Worm (Caenorhabditis elegans) whole organism, L2 larva: ENCODE data around the gene alh-11.

Experiments used
- C34F6.9 ChIP-seq: fragments of 150-350 bp; optimal IDR thresholded peaks from 2 replicates; lab custom pipeline; 2014; ENCODE audit warnings: missing biosample characterization, missing genetic modification characterization
- ZK546.5 ChIP-seq: sonication (generic microtip); optimal IDR thresholded peaks from 2 replicates; lab custom pipeline; 2017; ENCODE audit warnings: missing biosample characterization, missing genetic modification characterization
- alr-1 ChIP-seq: fragments of 150-350 bp; optimal IDR thresholded peaks from 2 replicates; lab custom pipeline; 2014; ENCODE audit warnings: missing biosample characterization, missing genetic modification characterization
- aly-2 ChIP-seq: fragments of 150-350 bp; optimal IDR thresholded peaks from 2 replicates; lab custom pipeline; 2014; ENCODE audit warnings: missing biosample characterization, missing genetic modification characterization
- ama-1 ChIP-seq: fragments of 150-350 bp; optimal IDR thresholded peaks from 2 replicates; lab custom pipeline; 2018; ENCODE audit warnings: inconsistent platforms
- blmp-1 ChIP-seq: sonication (generic microtip); optimal IDR thresholded peaks from 2 replicates; lab custom pipeline; 2017; ENCODE audit warnings: missing genetic modification characterization, mild to moderate bottlenecking, missing compliant biosample characterization, antibody characterized with exemption, moderate library complexity; ENCODE audit not compliant: insufficient read depth
- ceh-16 ChIP-seq: fragments of 150-350 bp; optimal IDR thresholded peaks from 2 replicates; lab custom pipeline; 2014; ENCODE audit warnings: missing biosample characterization, missing genetic modification characterization
- ceh-82 ChIP-seq: fragments of 150-350 bp; optimal IDR thresholded peaks from 2 replicates; lab custom pipeline; 2014; ENCODE audit warnings: missing biosample characterization, missing genetic modification characterization
- crh-2 ChIP-seq: sonication (generic microtip); optimal IDR thresholded peaks from 2 replicates; lab custom pipeline; 2017; ENCODE audit warnings: missing biosample characterization, missing genetic modification characterization
- egl-27 ChIP-seq: sonication (generic microtip); optimal IDR thresholded peaks from 3 replicates; lab custom pipeline; 2017; ENCODE audit warnings: missing biosample characterization, missing genetic modification reagents, missing genetic modification characterization
- elt-1 ChIP-seq: fragments of 150-350 bp; optimal IDR thresholded peaks from 2 replicates; lab custom pipeline; 2014; ENCODE audit warnings: missing biosample characterization, missing genetic modification characterization
- elt-3 ChIP-seq: sonication (generic microtip); optimal IDR thresholded peaks from 2 replicates; lab custom pipeline; 2017; ENCODE audit warnings: missing biosample characterization, missing genetic modification characterization
- fos-1 ChIP-seq: fragments of 150-350 bp; optimal IDR thresholded peaks from 2 replicates; lab custom pipeline; 2014; ENCODE audit warnings: missing biosample characterization, missing genetic modification characterization
- lin-11 ChIP-seq: fragments of 150-350 bp; sonication (generic microtip); optimal IDR thresholded peaks from 2 replicates; lab custom pipeline; 2014; ENCODE audit warnings: missing biosample characterization, missing genetic modification characterization, inconsistent platforms, mixed read lengths
- lin-13 ChIP-seq: fragments of 150-350 bp; optimal IDR thresholded peaks from 2 replicates; lab custom pipeline; 2014; ENCODE audit warnings: missing biosample characterization, missing genetic modification reagents, missing genetic modification characterization
- mab-5 ChIP-seq: fragments of 150-350 bp; optimal IDR thresholded peaks from 2 replicates; lab custom pipeline; 2014; ENCODE audit warnings: missing biosample characterization, missing genetic modification characterization
- mbf-1 ChIP-seq: sonication (generic microtip); optimal IDR thresholded peaks from 2 replicates; lab custom pipeline; 2017; ENCODE audit warnings: missing biosample characterization, missing genetic modification characterization
- mdl-1 ChIP-seq, 2 experiments: fragments of 150-350 bp in 1 of 2; sonication (generic microtip) in 1 of 2; optimal IDR thresholded peaks; 2 replicates each; lab custom pipeline; 2017; ENCODE audit warnings: missing biosample characterization in 2 of 2, missing genetic modification characterization in 2 of 2
- nhr-10 ChIP-seq: sonication (generic microtip); optimal IDR thresholded peaks from 2 replicates; lab custom pipeline; 2017; ENCODE audit warnings: missing biosample characterization, missing genetic modification characterization
- nhr-11 ChIP-seq: fragments of 150-350 bp; optimal IDR thresholded peaks from 2 replicates; lab custom pipeline; 2014; ENCODE audit warnings: missing biosample characterization, missing genetic modification characterization
- nhr-12 ChIP-seq: fragments of 150-350 bp; optimal IDR thresholded peaks from 2 replicates; lab custom pipeline; 2014; ENCODE audit warnings: missing biosample characterization, missing genetic modification characterization
- nhr-129 ChIP-seq: fragments of 150-350 bp; optimal IDR thresholded peaks from 2 replicates; lab custom pipeline; 2014; ENCODE audit warnings: missing biosample characterization, missing genetic modification characterization
- nhr-23 ChIP-seq: fragments of 150-350 bp; optimal IDR thresholded peaks from 2 replicates; lab custom pipeline; 2014; ENCODE audit warnings: missing biosample characterization, missing genetic modification reagents, missing genetic modification characterization
- nhr-25 ChIP-seq: fragments of 150-350 bp; sonication (generic microtip); optimal IDR thresholded peaks from 3 replicates; lab custom pipeline; 2014; ENCODE audit warnings: missing biosample characterization, missing genetic modification characterization
- nhr-77 ChIP-seq: fragments of 150-350 bp; optimal IDR thresholded peaks from 2 replicates; lab custom pipeline; 2014; ENCODE audit warnings: missing biosample characterization, missing genetic modification characterization
- peb-1 ChIP-seq: fragments of 150-350 bp; optimal IDR thresholded peaks from 2 replicates; lab custom pipeline; 2014; ENCODE audit warnings: missing biosample characterization, missing genetic modification characterization
- sma-9 ChIP-seq, 2 experiments: fragments of 150-350 bp in 1 of 2; sonication (generic microtip) in 1 of 2; optimal IDR thresholded peaks; 2 replicates each; lab custom pipeline; 2014 to 2016; ENCODE audit warnings: missing genetic modification characterization in 2 of 2, mild to moderate bottlenecking in 1 of 2, missing biosample characterization in 1 of 2, missing compliant biosample characterization in 1 of 2, missing genetic modification reagents in 1 of 2, moderate library complexity in 1 of 2
- snpc-4 ChIP-seq: fragments of 150-350 bp; optimal IDR thresholded peaks from 2 replicates; lab custom pipeline; 2014; ENCODE audit warnings: missing biosample characterization, missing genetic modification characterization
- unc-39 ChIP-seq: fragments of 150-350 bp; optimal IDR thresholded peaks from 2 replicates; lab custom pipeline; 2014; ENCODE audit warnings: missing biosample characterization, missing genetic modification characterization
- unc-62 ChIP-seq: fragments of 150-350 bp; optimal IDR thresholded peaks from 2 replicates; lab custom pipeline; 2014; ENCODE audit warnings: missing biosample characterization, missing genetic modification reagents, missing genetic modification characterization
- zag-1 ChIP-seq: fragments of 150-350 bp; optimal IDR thresholded peaks from 2 replicates; lab custom pipeline; 2014; ENCODE audit warnings: missing biosample characterization, missing genetic modification characterization
- ztf-1 ChIP-seq: fragments of 200-800 bp; sonication (Bioruptor generic); conservative IDR thresholded peaks from 2 replicates; pipeline ENCODE4 v1.3.6; 2022; ENCODE audit warnings: missing genetic modification characterization, missing compliant biosample characterization
- ztf-11 ChIP-seq: sonication (generic microtip); optimal IDR thresholded peaks from 2 replicates; lab custom pipeline; 2017; ENCODE audit warnings: missing biosample characterization, missing genetic modification characterization
- ztf-4 ChIP-seq: fragments of 150-350 bp; optimal IDR thresholded peaks from 2 replicates; lab custom pipeline; 2014; ENCODE audit warnings: missing biosample characterization, missing genetic modification characterization

alh-11 gene

ce11 chrIII:811544-811943 is 32.9 kb upstream of the alh-11 start, which contains the start of gene daf-7:
Gene daf-7 (plus strand): TSS chrIII:811844.
- no peak for TF ChIP-seq nhr-129
- no peak for TF ChIP-seq nhr-11
- TF ChIP-seq mab-5 (tag; lab: Kevin White, UChicago), result no peak
- TF ChIP-seq nhr-25 (tag; lab: Kevin White, UChicago), result no peak
- TF ChIP-seq blmp-1 (tag; lab: Kevin White, UChicago), result no peak
- no peak for TF ChIP-seq unc-62
- TF ChIP-seq ztf-1 (GFP tag; lab: Robert Waterston, UW), result no peak
- TF ChIP-seq peb-1 (tag; lab: Kevin White, UChicago), result no peak
- no peak for TF ChIP-seq nhr-10 (tag; lab: Kevin White, UChicago)
- no peak for TF ChIP-seq mdl-1 (tag; optimal IDR thresholded peaks at IDR 0.05; lab: Kevin White, UChicago)
- no peak for TF ChIP-seq ztf-4 (tag; lab: Kevin White, UChicago)
- no peak for TF ChIP-seq ceh-16 (tag; lab: Kevin White, UChicago)
- no peak for TF ChIP-seq sma-9 (GFP tag; optimal IDR thresholded peaks at IDR 0.05; lab: Kevin White, UChicago)
- TF ChIP-seq sma-9 (tag; optimal IDR thresholded peaks at IDR 0.05; lab: Kevin White, UChicago), result no peak
- no peak for TF ChIP-seq crh-2 (tag; lab: Kevin White, UChicago)
- no peak for TF ChIP-seq ama-1 (lab: Kevin White, UChicago)
- TF ChIP-seq, all 48 proteins: peak for 0

DNA sequence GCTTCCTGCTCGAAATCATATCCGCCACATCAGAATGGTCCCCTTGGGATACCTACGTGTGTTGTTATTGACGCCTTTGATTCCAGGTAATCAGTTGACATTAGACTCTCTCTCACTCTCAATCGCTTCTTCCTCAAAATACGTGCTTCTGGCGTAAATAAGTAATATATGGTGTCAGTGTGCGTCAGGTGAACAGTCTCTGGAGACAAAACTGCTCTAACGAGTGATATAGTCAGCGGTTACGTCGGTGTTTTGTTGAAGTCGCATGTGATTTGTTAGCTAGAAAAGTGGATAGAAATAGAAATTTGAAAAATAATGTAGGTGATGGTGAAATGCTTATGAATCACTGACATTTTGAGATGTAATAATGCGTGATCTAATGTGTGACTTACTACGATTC is 23.4 kb upstream of the alh-11 start:
- no peak for TF ChIP-seq nhr-12 (tag; lab: Kevin White, UChicago)
- no peak for TF ChIP-seq aly-2
- no peak for TF ChIP-seq mab-5 (tag; lab: Kevin White, UChicago)
- no peak for TF ChIP-seq lin-13 (GFP tag; lab: Kevin White, UChicago)
- TF ChIP-seq C34F6.9 (tag; lab: Kevin White, UChicago), result no peak
- TF ChIP-seq alr-1 (tag; lab: Kevin White, UChicago), result no peak
- TF ChIP-seq ztf-1 (GFP tag; lab: Robert Waterston, UW), result no peak
- no peak for TF ChIP-seq zag-1 (tag; lab: Kevin White, UChicago)
- TF ChIP-seq ceh-82, result no peak
- TF ChIP-seq lin-11 (tag; lab: Kevin White, UChicago), result no peak
- TF ChIP-seq snpc-4 (tag; lab: Kevin White, UChicago), result no peak
- no peak for TF ChIP-seq ztf-11 (tag; lab: Kevin White, UChicago)
- TF ChIP-seq elt-3 (tag; lab: Kevin White, UChicago), result no peak

DNA sequence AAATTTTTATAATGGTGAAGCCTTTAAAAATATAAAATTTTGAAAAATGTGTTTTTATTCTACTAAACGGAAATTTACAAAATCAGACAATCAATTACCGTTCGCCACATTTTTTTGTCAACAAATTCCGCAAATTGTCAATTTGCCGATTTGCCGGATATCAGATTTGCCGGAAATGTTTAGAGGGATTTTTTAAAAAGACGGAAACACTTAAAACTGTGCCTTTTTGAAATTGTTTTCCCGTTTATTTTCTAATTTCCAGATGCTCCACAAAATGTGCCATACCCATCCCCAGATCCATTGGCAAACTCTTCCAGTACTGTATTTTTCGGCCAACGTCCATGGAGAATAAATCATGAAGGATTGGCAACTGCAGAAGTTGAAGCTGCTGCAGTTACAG is 18.8 kb upstream of the alh-11 start:
- no peak for TF ChIP-seq nhr-12 (tag; lab: Kevin White, UChicago)
- TF ChIP-seq nhr-10 (tag; lab: Kevin White, UChicago), result no peak
- TF ChIP-seq crh-2 (tag; lab: Kevin White, UChicago), result no peak
- TF ChIP-seq blmp-1 (tag; lab: Kevin White, UChicago), result no peak
- no peak for TF ChIP-seq lin-11 (tag; lab: Kevin White, UChicago)
- TF ChIP-seq aly-2, result no peak
- no peak for TF ChIP-seq unc-62
- TF ChIP-seq ZK546.5 (tag; lab: Kevin White, UChicago), result no peak
- TF ChIP-seq unc-39 (tag; lab: Kevin White, UChicago), result no peak
- no peak for TF ChIP-seq mab-5 (tag; lab: Kevin White, UChicago)
- TF ChIP-seq elt-3 (tag; lab: Kevin White, UChicago), result no peak
- TF ChIP-seq, all 48 proteins: peak for 0

DNA sequence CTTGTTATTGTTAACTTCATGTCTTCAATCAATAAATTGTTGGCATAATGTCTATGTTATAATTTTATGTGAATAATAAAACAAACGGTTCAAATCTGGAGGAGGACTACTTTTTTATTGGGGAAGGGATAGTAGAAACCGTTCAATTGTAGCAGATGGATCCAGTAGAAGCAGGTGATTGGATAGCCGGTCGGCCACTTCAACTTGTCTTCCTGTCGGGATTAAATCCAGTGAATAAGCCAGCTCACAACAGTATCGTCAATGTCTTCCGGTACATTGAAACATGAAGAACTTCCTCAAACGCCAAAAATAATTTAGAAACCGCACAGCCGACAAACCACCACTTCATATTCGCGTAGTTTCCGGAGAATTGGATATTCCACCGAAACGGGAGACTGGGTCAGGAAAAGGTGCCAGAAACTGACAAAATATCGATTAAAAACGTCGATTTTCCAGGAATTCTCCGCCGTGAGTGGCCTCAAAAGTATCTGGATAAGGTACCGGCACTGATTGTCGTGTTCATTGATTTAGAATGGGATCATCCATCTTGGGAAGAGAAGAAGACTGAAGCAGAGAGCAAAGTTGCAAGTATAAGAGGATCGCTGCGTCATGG is 16.4 kb upstream of the alh-11 start, which contains the start of gene trpp-11:
Gene trpp-11 (plus strand): TSS at position 153 of the 613 bp plus-strand sequence.
- TF ChIP-seq nhr-12 (tag; lab: Kevin White, UChicago) (no peak), nhr-129 (no peak), nhr-11 (no peak), zag-1 (tag; lab: Kevin White, UChicago) (no peak), fos-1 (no peak), ceh-82 (no peak), mdl-1 (tag; optimal IDR thresholded peaks at IDR 0.05; lab: Kevin White, UChicago) (no peak), blmp-1 (tag; lab: Kevin White, UChicago) (no peak), peb-1 (tag; lab: Kevin White, UChicago) (no peak), nhr-23 (tag; lab: Kevin White, UChicago) (no peak), nhr-77 (no peak), ztf-1 (GFP tag; lab: Robert Waterston, UW) (no peak), elt-1 (tag; lab: Kevin White, UChicago) (no peak), aly-2 (no peak), ztf-4 (tag; lab: Kevin White, UChicago) (no peak), crh-2 (tag; lab: Kevin White, UChicago) (no peak), mbf-1 (tag; lab: Kevin White, UChicago) (no peak), egl-27 (tag; lab: Kevin White, UChicago) (no peak), ama-1 (lab: Kevin White, UChicago) (no peak)
